Worm (Caenorhabditis elegans): ENCODE data around the gene gst-20.

- no peak for TF ChIP-seq nhr-11 (tag; optimal IDR thresholded peaks at IDR 0.05)
- TF ChIP-seq che-1 (tag; optimal IDR thresholded peaks at IDR 0.05) = no peak
Measured at ce11 chrII:13616000-13616399, 6.4 kb upstream of the gst-20 start, which contains the start of gene gst-14.
